Fruit fly (Drosophila melanogaster) S2 (cell line): ENCODE data around the gene Cpr67B.

Source experiments
- CG8478 ChIP-seq: fragments of >200 bp; optimal IDR thresholded peaks from 2 replicates; lab custom pipeline; 2018
- CTCF ChIP-seq, 2 experiments: fragments of >200 bp; optimal IDR thresholded peaks; 2 replicates each; lab custom pipeline; 2018

Cpr67B gene

dm6 chr3L:9397156-9397555 lies 7.4 kb upstream of the Cpr67B start:
- TF ChIP-seq CTCF (optimal IDR thresholded peaks at IDR 0.05; lab: Kevin White, UChicago) (no peak), CG8478 (lab: Kevin White, UChicago) (no peak)

- no peak for TF ChIP-seq CTCF (optimal IDR thresholded peaks at IDR 0.05; lab: Kevin White, UChicago)
- TF ChIP-seq CG8478 (lab: Kevin White, UChicago) = no peak
Measured at dm6 chr3L:9398028-9398427, 6.6 kb upstream of the Cpr67B start.

DNA sequence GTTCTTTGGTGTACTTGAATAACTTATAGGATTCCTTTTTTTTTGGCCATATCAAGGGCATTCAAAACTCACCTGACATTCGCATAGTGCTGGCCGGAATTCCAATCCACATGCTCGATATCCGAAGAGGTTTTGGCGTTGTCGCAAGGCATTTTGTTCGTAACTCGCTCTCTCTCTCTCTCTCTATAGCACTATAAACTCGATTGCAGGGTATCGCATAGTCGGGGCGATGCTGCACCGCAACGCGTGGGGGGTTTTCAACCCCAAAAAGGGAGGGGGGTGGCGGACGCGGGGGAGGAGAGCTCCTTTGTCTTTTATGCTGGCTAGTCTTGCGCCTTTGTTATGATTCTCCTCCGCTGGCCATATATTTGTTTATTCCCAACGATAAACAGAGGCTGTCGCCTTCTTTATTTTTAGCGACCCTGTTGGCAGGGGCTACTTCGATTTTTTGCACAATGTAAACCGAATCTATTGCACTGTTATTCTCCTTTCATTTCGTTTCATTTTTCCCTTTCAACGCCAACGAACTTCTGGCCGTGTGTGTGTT lies 6.1 kb upstream of the Cpr67B start:
- no peak for TF ChIP-seq CG8478 (lab: Kevin White, UChicago)
- TF ChIP-seq CTCF (optimal IDR thresholded peaks at IDR 0.05; lab: Kevin White, UChicago) = no peak

DNA sequence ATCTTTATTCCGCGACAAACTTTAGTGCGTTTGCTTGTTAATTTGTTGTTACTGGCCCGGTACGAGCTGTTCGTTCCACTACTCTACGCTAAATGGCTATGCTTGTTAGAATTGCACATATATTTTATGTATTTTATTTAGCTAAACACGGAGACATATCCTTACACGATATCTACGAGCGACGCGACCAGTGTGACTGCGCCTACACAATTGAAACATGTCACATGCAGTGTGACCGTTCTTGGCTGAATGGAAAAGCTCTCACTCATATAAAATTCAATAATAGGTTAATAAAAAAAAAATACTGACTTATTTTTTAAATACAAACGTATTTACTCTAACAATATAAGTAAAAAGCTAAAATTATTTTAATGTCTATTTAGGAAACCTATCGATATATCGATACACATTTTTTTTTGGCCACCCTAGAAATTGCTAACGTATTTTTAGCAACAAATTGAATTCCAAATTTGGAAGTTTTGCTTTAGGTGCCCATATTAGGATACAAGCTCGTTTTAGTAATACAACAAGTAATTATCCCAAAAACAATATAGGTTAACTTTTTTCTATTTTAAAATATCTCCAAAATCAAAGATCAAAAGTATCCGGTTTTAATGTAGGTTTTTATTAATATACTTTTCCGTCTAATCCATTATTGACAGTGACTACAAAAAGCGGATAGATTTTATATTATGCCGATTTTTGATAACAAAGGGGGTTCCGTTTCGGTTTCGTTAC lies 5.4 kb upstream of the Cpr67B start, which contains the start of gene CG4080:
CG4080 (minus strand) TSS at position 215 of the 738 bp plus-strand sequence.
- TF ChIP-seq CG8478 (lab: Kevin White, UChicago) = no peak
- TF ChIP-seq CTCF (optimal IDR thresholded peaks at IDR 0.05; lab: Kevin White, UChicago) = peak in 1 of 2 experiments; percentile 10

DNA sequence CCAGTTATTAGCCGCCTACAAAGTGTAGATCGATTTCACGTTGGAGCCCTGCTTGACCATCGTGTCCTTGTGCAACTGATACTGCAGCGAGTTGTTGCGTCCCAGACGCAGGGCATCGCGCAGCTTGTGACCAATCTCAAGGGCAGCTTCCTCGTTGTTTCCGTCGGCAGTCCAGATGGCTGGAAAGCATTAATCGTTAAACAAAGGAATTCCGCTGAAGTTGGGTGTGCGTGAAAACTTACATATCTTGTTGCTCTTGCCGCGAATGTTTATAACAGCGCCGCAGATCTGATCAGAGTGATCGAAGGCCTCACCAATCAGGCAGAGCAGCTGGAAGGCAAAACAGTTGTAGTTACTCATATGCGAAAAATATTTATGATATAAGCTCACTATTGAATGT lies 4.7 kb upstream of the Cpr67B start:
- TF ChIP-seq CTCF (optimal IDR thresholded peaks at IDR 0.05; lab: Kevin White, UChicago) (no peak), CG8478 (lab: Kevin White, UChicago) (no peak)

dm6 chr3L:9400697-9401353 lies 3.8 kb upstream of the Cpr67B start:
- TF ChIP-seq CG8478 (lab: Kevin White, UChicago) (no peak), CTCF (optimal IDR thresholded peaks at IDR 0.05; lab: Kevin White, UChicago) (no peak)

dm6 chr3L:9401354-9402156 lies 3.0 kb upstream of the Cpr67B start:
- TF ChIP-seq CG8478 (lab: Kevin White, UChicago) (no peak), CTCF (optimal IDR thresholded peaks at IDR 0.05; lab: Kevin White, UChicago) (peak in 1 of 2 experiments; percentile 36)

DNA sequence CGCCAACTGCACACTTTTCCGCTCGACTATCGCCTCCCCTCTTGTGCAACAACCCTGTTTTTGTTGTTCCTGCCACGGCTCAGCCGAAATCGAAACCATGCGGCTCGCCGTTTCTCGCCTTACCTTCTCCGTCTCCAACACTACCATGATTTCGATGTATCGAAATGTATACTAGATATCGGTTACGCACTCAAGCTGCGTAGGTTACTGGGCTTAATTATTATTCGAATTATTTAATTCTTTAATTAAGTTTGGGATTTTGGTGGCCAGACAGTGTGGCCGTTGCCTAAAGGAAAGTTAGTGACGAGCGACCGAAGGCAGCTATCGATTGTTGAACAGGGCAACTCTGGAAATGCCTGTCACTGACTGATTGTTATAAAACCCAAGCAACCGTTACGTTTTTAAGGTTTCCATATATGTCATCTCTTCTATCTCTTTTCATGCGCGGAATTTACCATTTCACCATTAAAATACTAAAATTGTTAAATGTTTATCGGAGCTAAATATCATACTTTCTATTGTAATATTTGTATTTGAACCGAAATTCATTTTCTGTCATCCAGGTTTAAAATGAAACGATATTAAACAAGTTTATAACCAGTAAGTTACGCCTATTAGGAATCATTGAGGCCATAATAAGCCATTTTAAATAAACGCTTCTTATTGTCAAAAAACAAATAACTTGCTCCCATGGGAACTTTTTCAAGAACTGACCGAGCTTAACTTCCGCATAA lies 2.3 kb upstream of the Cpr67B start, which contains the start of gene eIF4E1:
eIF4E1 (minus strand) TSS at position 304 of the 734 bp plus-strand sequence.
- TF ChIP-seq CG8478 (lab: Kevin White, UChicago) = no peak
- peak in 1 of 2 experiments; percentile 12 for TF ChIP-seq CTCF (optimal IDR thresholded peaks at IDR 0.05; lab: Kevin White, UChicago)

DNA sequence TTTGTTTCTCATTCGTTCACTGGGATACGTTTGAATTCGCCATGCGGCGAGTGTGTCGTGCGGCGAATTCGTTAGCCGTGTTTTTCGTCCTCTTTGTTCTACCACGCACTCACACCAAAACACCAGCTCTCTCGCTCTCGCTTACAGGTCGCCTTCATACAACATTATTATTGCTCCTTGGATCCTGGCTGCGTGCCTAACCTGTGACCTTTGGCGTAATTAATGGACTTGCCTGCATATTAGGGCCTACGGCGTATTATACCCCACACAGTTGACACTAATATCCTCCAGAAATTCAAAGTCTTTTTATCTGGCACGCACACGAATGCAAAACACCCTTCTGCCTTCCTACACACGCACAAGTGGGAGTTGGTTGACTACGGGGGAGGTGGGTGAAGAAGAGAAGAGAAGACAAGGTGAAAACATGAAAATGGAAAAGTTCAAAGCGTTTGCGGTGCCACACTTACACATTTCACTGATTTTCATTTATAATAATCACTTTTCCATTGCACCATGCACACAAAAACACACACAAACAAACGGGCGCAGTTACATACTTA lies 5.5 kb downstream of the Cpr67B start:
- no peak for TF ChIP-seq CG8478 (lab: Kevin White, UChicago)
- TF ChIP-seq CTCF (optimal IDR thresholded peaks at IDR 0.05; lab: Kevin White, UChicago) = no peak

DNA sequence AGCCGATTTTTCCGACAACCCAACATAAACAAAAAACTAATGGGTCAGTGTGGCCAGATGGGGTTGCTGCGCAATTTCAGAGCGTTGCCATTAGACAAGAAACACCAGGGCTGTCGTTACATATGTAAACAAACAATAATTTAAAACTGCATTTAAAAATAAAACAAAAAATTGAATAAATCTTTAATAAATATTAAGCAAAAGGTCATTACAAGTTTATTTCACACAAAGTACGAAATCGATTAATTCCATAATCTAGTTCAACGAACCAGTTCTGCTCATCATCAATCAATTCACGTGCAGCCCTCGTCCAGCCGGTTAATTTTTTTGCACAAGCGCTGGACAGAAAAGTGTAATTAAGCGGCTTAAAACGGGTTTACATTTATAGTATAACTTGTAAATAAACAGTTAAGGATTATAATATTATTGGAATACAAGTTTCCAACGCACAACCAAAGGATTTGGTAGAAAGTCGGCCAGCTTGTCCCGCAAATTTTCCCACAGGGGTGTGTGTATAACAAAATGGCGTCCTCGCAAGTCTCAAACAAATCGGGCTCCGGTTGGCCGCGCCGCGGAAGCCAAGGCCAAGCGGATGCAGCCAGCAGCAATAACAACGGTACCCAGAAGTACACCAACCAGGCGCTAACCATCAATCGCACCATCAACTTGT lies 6.3 kb downstream of the Cpr67B start, which contains the start of the genes CG4022 and Cpsf5:
CG4022 (minus strand) TSS at position 79 of the 670 bp plus-strand sequence.
Cpsf5 (plus strand) TSS at position 285 of the 670 bp plus-strand sequence.
- no peak for TF ChIP-seq CTCF (optimal IDR thresholded peaks at IDR 0.05; lab: Kevin White, UChicago)
- no peak for TF ChIP-seq CG8478 (lab: Kevin White, UChicago)

DNA sequence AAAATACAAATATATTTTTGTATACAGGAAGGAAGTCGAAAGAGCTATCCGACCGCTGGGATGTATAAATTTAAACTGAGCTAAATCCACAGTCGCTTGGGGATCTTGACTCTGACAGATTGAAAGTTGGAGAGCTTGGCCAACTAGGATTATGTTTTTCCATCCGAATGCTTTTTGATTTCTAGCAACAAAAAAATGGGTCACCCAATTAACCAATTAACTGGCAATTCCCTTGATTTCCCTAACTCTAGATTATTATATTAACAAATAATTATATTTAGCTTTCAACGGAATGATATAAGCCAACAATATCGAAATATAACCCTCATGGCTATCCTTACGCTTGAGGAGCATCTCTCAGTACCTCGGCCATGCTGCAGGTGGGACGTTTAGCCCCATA lies 12.7 kb downstream of the Cpr67B start, which contains the start of gene CG3982:
CG3982 (minus strand) TSS at position 101 of the 400 bp plus-strand sequence.
- TF ChIP-seq CTCF (optimal IDR thresholded peaks at IDR 0.05; lab: Kevin White, UChicago) (no peak), CG8478 (lab: Kevin White, UChicago) (no peak)

- TF ChIP-seq CG8478 (lab: Kevin White, UChicago) (no peak), CTCF (optimal IDR thresholded peaks at IDR 0.05; lab: Kevin White, UChicago) (no peak)
Measured at dm6 chr3L:9419328-9419727, 14.7 kb downstream of the Cpr67B start.
